Fruit fly (Drosophila melanogaster) whole organism, prepupa: ENCODE results near the gene Mipp1.

ENCODE experiments used
- CG10669 ChIP-seq: fragments of 200-800 bp; sonication (Bioruptor generic); optimal IDR thresholded peaks from 3 replicates; lab custom pipeline; 2018; ENCODE audit warnings: missing biosample characterization, mild to moderate bottlenecking, missing genetic modification characterization, moderate library complexity
- CG11294 ChIP-seq: fragments of 200-800 bp; sonication (Bioruptor generic); IDR thresholded peaks from 2 replicates; pipeline ENCODE4 v1.3.6; 2022; ENCODE audit warnings: missing biosample characterization, missing genetic modification characterization
- CG11762 ChIP-seq: fragments of 200-800 bp; sonication (Bioruptor generic); optimal IDR thresholded peaks from 3 replicates; lab custom pipeline; 2016; ENCODE audit warnings: missing biosample characterization, missing genetic modification characterization; ENCODE audit not compliant: insufficient read depth
- CG11902 ChIP-seq: fragments of 200-800 bp; sonication (Bioruptor generic); optimal IDR thresholded peaks from 3 replicates; lab custom pipeline; 2016; ENCODE audit warnings: missing biosample characterization, missing genetic modification characterization
- CG15336 ChIP-seq: fragments of 200-800 bp; sonication (Bioruptor generic); IDR thresholded peaks from 2 replicates; pipeline ENCODE4 v1.3.6; 2022; ENCODE audit warnings: missing biosample characterization, missing genetic modification characterization
- CG1621 ChIP-seq: fragments of 200-800 bp; sonication (Bioruptor generic); optimal IDR thresholded peaks from 3 replicates; lab custom pipeline; 2018; ENCODE audit warnings: missing biosample characterization, mild to moderate bottlenecking, missing genetic modification characterization
- CG3032 ChIP-seq: fragments of 200-800 bp; optimal IDR thresholded peaks from 2 replicates; lab custom pipeline; 2019; ENCODE audit warnings: missing biosample characterization, mild to moderate bottlenecking, missing genetic modification characterization, moderate library complexity
- CG31627 ChIP-seq: fragments of 200-800 bp; sonication (Bioruptor generic); optimal IDR thresholded peaks from 3 replicates; lab custom pipeline; 2016; ENCODE audit warnings: missing biosample characterization, missing genetic modification characterization
- CG32006 ChIP-seq: fragments of 200-800 bp; sonication (Bioruptor generic); optimal IDR thresholded peaks from 3 replicates; lab custom pipeline; 2017; ENCODE audit warnings: missing biosample characterization, mild to moderate bottlenecking, missing genetic modification characterization
- CG4318 ChIP-seq: fragments of 200-800 bp; sonication (Bioruptor generic); optimal IDR thresholded peaks from 3 replicates; lab custom pipeline; 2017; ENCODE audit warnings: missing biosample characterization, mild to moderate bottlenecking, missing genetic modification characterization
- CG6163 ChIP-seq: fragments of 200-800 bp; sonication (Bioruptor generic); IDR thresholded peaks from 3 replicates; pipeline ENCODE4 v1.3.6; 2022; ENCODE audit warnings: missing biosample characterization, missing genetic modification characterization
- CG6792 ChIP-seq: fragments of 200-800 bp; sonication (Bioruptor generic); optimal IDR thresholded peaks from 3 replicates; lab custom pipeline; 2016; ENCODE audit warnings: missing biosample characterization, missing genetic modification characterization
- CG7368 ChIP-seq: fragments of 200-800 bp; sonication (Bioruptor generic); optimal IDR thresholded peaks from 3 replicates; lab custom pipeline; 2016; ENCODE audit warnings: missing biosample characterization, missing genetic modification characterization
- CG8632 ChIP-seq: fragments of 200-800 bp; sonication (Bioruptor generic); optimal IDR thresholded peaks from 3 replicates; lab custom pipeline; 2016; ENCODE audit warnings: missing biosample characterization, missing genetic modification characterization
- Eip78C ChIP-seq: fragments of 200-800 bp; sonication (Bioruptor generic); peaks from one replicate; lab custom pipeline; 2016; ENCODE audit warnings: missing biosample characterization, missing genetic modification characterization
- Eip93F ChIP-seq: fragments of 200-800 bp; sonication (Bioruptor generic); optimal IDR thresholded peaks from 2 replicates; lab custom pipeline; 2016; ENCODE audit warnings: missing biosample characterization, mild to moderate bottlenecking, missing genetic modification characterization
- Hr38 ChIP-seq: sonication (Bioruptor generic); optimal IDR thresholded peaks from 2 replicates; lab custom pipeline; 2016; ENCODE audit warnings: missing biosample characterization, missing genetic modification characterization
- Lpt ChIP-seq: fragments of 200-800 bp; sonication (Bioruptor generic); optimal IDR thresholded peaks from 3 replicates; lab custom pipeline; 2016; ENCODE audit warnings: missing biosample characterization, missing genetic modification characterization
- Met ChIP-seq: fragments of 200-800 bp; sonication (Bioruptor generic); optimal IDR thresholded peaks from 3 replicates; lab custom pipeline; 2016; ENCODE audit warnings: missing biosample characterization, missing genetic modification characterization
- OdsH ChIP-seq: fragments of 200-800 bp; sonication (Bioruptor generic); optimal IDR thresholded peaks from 3 replicates; lab custom pipeline; 2016; ENCODE audit warnings: missing biosample characterization, missing genetic modification characterization
- Sox102F ChIP-seq: fragments of 200-800 bp; sonication (Bioruptor generic); optimal IDR thresholded peaks from 2 replicates; lab custom pipeline; 2016; ENCODE audit warnings: missing biosample characterization, mild to moderate bottlenecking, missing genetic modification characterization
- Sox14 ChIP-seq: fragments of 200-800 bp; sonication (Bioruptor generic); optimal IDR thresholded peaks from 3 replicates; lab custom pipeline; 2016; ENCODE audit warnings: missing biosample characterization, missing genetic modification characterization
- Sox15 ChIP-seq: fragments of 200-800 bp; sonication (Bioruptor generic); optimal IDR thresholded peaks from 3 replicates; lab custom pipeline; 2016; ENCODE audit warnings: missing biosample characterization, missing genetic modification characterization
- achi ChIP-seq: fragments of 200-800 bp; sonication (Bioruptor generic); optimal IDR thresholded peaks from 3 replicates; lab custom pipeline; 2016; ENCODE audit warnings: missing biosample characterization, missing genetic modification characterization
- dac ChIP-seq: fragments of 200-800 bp; sonication (Bioruptor generic); optimal IDR thresholded peaks from 2 replicates; lab custom pipeline; 2017; ENCODE audit warnings: missing biosample characterization, mild to moderate bottlenecking, missing genetic modification characterization
- dsx ChIP-seq: fragments of 200-800 bp; optimal IDR thresholded peaks from 3 replicates; lab custom pipeline; 2019; ENCODE audit warnings: missing biosample characterization, mild to moderate bottlenecking, missing genetic modification characterization, moderate library complexity; ENCODE audit not compliant: poor library complexity, severe bottlenecking
- eg ChIP-seq: fragments of 200-800 bp; sonication (Bioruptor generic); IDR thresholded peaks from 3 replicates; pipeline ENCODE4 v1.3.6; 2022; ENCODE audit warnings: missing biosample characterization, missing genetic modification characterization
- esn ChIP-seq: fragments of 200-800 bp; sonication (Bioruptor generic); optimal IDR thresholded peaks from 2 replicates; lab custom pipeline; 2016; ENCODE audit warnings: missing biosample characterization, mild to moderate bottlenecking, missing genetic modification characterization, moderate library complexity
- fd85E ChIP-seq: fragments of 200-800 bp; sonication (Bioruptor generic); optimal IDR thresholded peaks from 3 replicates; lab custom pipeline; 2016; ENCODE audit warnings: missing biosample characterization, missing genetic modification characterization
- fkh ChIP-seq: fragments of 200-800 bp; sonication (Bioruptor generic); optimal IDR thresholded peaks from 3 replicates; lab custom pipeline; 2017; ENCODE audit warnings: missing biosample characterization, mild to moderate bottlenecking, missing genetic modification characterization, moderate library complexity
- lz ChIP-seq: fragments of 200-800 bp; sonication (Bioruptor generic); optimal IDR thresholded peaks from 3 replicates; lab custom pipeline; 2016; ENCODE audit warnings: missing biosample characterization, missing genetic modification characterization
- salr ChIP-seq, 2 experiments: fragments of 200-800 bp; sonication (Bioruptor generic); optimal IDR thresholded peaks; 3 replicates each; lab custom pipeline; 2016 to 2018; ENCODE audit warnings: missing biosample characterization in 2 of 2, missing genetic modification characterization in 2 of 2, mild to moderate bottlenecking in 1 of 2
- spab ChIP-seq: fragments of 200-800 bp; sonication (Bioruptor generic); optimal IDR thresholded peaks from 2 replicates; lab custom pipeline; 2017; ENCODE audit warnings: missing biosample characterization, mild to moderate bottlenecking, missing genetic modification characterization, missing genetic modification reagents
- ss ChIP-seq, 2 experiments: fragments of 200-800 bp; sonication (Bioruptor generic); optimal IDR thresholded peaks; 2 replicates in 1 of 2; 3 replicates in 1 of 2; lab custom pipeline; 2017 to 2018; ENCODE audit warnings: mild to moderate bottlenecking in 2 of 2, missing biosample characterization in 2 of 2, missing genetic modification characterization in 2 of 2, moderate library complexity in 1 of 2
- svp ChIP-seq: fragments of 200-800 bp; sonication (Bioruptor generic); peaks from one replicate; lab custom pipeline; 2016; ENCODE audit warnings: missing biosample characterization, missing genetic modification characterization
- topi ChIP-seq: fragments of 200-800 bp; sonication (Bioruptor generic); optimal IDR thresholded peaks from 3 replicates; lab custom pipeline; 2016; ENCODE audit warnings: missing biosample characterization, missing genetic modification characterization
- vri ChIP-seq: fragments of 200-800 bp; sonication (Bioruptor generic); optimal IDR thresholded peaks from 3 replicates; lab custom pipeline; 2016; ENCODE audit warnings: missing biosample characterization, mild to moderate bottlenecking, missing genetic modification characterization

Gene Mipp1

dm6 chr3L:16587994-16588622 lies 15.0 kb upstream of the Mipp1 start (continued):
- TF ChIP-seq CG8632 (GFP tag; lab: Kevin White, UChicago) (peak; percentile 20), salr (GFP tag; optimal IDR thresholded peaks at IDR 0.05; lab: Kevin White, UChicago) (no peak), achi (no peak), dsx (GFP tag; lab: Kevin White, UChicago) (peak; percentile 7), CG11294 (GFP tag; lab: Robert Waterston, UW) (no peak), spab (GFP tag; lab: Kevin White, UChicago) (no peak), lz (GFP tag; lab: Kevin White, UChicago) (peak; percentile 52), Sox14 (peak; percentile 64), Lpt (GFP tag; lab: Kevin White, UChicago) (no peak), dac (no peak), svp (GFP tag; lab: Kevin White, UChicago) (no peak), ss (GFP tag; optimal IDR thresholded peaks at IDR 0.05; lab: Kevin White, UChicago) (no peak), fkh (GFP tag; lab: Kevin White, UChicago) (peak; percentile 53), Sox15 (no peak), Sox102F (no peak), CG10669 (no peak), CG4318 (GFP tag; lab: Kevin White, UChicago) (no peak), fd85E (GFP tag; lab: Kevin White, UChicago) (no peak), vri (GFP tag; lab: Kevin White, UChicago) (no peak), CG15336 (GFP tag; lab: Robert Waterston, UW) (peak; percentile 43; the same call in 1 of the 2 replicates), OdsH (GFP tag; lab: Kevin White, UChicago) (peak; percentile 55), CG6163 (GFP tag; lab: Robert Waterston, UW) (peak; percentile 38; the same call in 1 of the 3 replicates), Eip93F (GFP tag; lab: Kevin White, UChicago) (no peak), CG7368 (GFP tag; lab: Kevin White, UChicago) (no peak), CG31627 (GFP tag; lab: Kevin White, UChicago) (peak; percentile 61), CG32006 (GFP tag; lab: Kevin White, UChicago) (no peak), CG6792 (GFP tag; lab: Kevin White, UChicago) (peak; percentile 10), Eip78C (GFP tag; lab: Kevin White, UChicago) (peak; percentile 55), topi (GFP tag; lab: Kevin White, UChicago) (peak; percentile 42), Hr38 (GFP tag; lab: Kevin White, UChicago) (no peak), CG1621 (tag; lab: Kevin White, UChicago) (peak; percentile 37)
- TF ChIP-seq, all 60 proteins: peak for 25

- TF ChIP-seq svp (GFP tag; lab: Kevin White, UChicago), result no peak
- TF ChIP-seq Sox14, result peak; percentile 32
- no peak for TF ChIP-seq Eip78C (GFP tag; lab: Kevin White, UChicago)
- TF ChIP-seq CG11762 (GFP tag; lab: Kevin White, UChicago), result no peak
- TF ChIP-seq CG1621 (tag; lab: Kevin White, UChicago), result no peak
- no peak for TF ChIP-seq CG11902 (GFP tag; lab: Kevin White, UChicago)
- TF ChIP-seq, all 60 proteins: peak for 1
These were observed 13.9 kb upstream of the Mipp1 start, which contains the start of the genes Syx8 and CG32163 for dm6 chr3L:16586989-16587388. TSS of gene Syx8 (minus strand) at chr3L:16587057. TSS of gene CG32163 (plus strand) at chr3L:16587157.

DNA sequence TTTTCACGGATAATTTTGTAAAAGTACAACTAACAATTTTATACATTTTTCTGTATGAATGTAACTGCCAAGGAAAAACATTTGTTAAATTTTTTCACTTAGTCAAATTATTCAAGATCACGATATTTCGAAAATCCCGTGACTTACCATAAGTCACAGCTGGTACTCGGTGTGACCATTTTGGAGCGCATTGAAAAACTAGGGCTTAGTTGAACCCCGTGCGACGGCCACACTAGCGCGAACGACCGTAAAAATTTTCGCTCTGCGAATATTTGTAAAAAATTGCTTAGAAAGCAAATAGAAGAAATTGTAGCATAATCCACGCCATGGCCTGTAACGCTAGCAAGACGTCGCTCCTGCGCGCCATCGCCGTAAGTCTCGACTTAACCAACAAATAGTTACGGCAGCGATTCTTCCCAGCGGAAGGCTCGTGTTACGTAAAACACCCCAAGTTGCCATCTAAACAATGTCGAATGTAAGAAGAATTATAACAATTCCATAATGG lies 11.0 kb upstream of the Mipp1 start, which contains the start of gene UQCR-C2:
Gene UQCR-C2, plus strand, starts transcription at position 51 of the 505 bp plus-strand sequence.
- TF ChIP-seq salr (GFP tag; optimal IDR thresholded peaks at IDR 0.05; lab: Kevin White, UChicago), result no peak
- TF ChIP-seq CG3032, result peak; percentile 17
- TF ChIP-seq topi (GFP tag; lab: Kevin White, UChicago), result peak; percentile 16
- peak; percentile 78 for TF ChIP-seq CG1621 (tag; lab: Kevin White, UChicago)
- no peak for TF ChIP-seq eg
- TF ChIP-seq Sox14, result peak; percentile 34
- peak; percentile 31 for TF ChIP-seq lz (GFP tag; lab: Kevin White, UChicago)
- peak; percentile 18 for TF ChIP-seq esn
- no peak for TF ChIP-seq svp (GFP tag; lab: Kevin White, UChicago)
- TF ChIP-seq Met (GFP tag; lab: Kevin White, UChicago), result no peak
- TF ChIP-seq Eip78C (GFP tag; lab: Kevin White, UChicago), result peak; percentile 42
